Fruit fly (Drosophila melanogaster) whole organism, embryonic: ENCODE measurements around the gene EndoGI.

Source experiments
- CG10366 ChIP-seq: fragments of 200-800 bp; sonication (Bioruptor generic); IDR thresholded peaks from 2 replicates; pipeline ENCODE4 v1.3.6; 2022; ENCODE audit warnings: missing biosample characterization, missing genetic modification characterization
- CG11085 ChIP-seq: fragments of 200-800 bp; sonication (Bioruptor generic); IDR thresholded peaks from 2 replicates; pipeline ENCODE4 v1.3.6; 2022; ENCODE audit warnings: missing biosample characterization, missing genetic modification characterization
- CG12299 ChIP-seq: fragments of 200-800 bp; sonication (Bioruptor generic); optimal IDR thresholded peaks from 2 replicates; lab custom pipeline; 2018; ENCODE audit warnings: missing biosample characterization, mild to moderate bottlenecking, missing genetic modification characterization
- CG12769 ChIP-seq: fragments of 200-800 bp; sonication (Bioruptor generic); optimal IDR thresholded peaks from 2 replicates; lab custom pipeline; 2019; ENCODE audit warnings: missing biosample characterization, mild to moderate bottlenecking, missing genetic modification characterization, moderate library complexity
- CG13624 ChIP-seq: fragments of 200-800 bp; sonication (Bioruptor generic); optimal IDR thresholded peaks from 2 replicates; lab custom pipeline; 2016; ENCODE audit warnings: missing biosample characterization, missing genetic modification characterization
- CG14441 ChIP-seq: fragments of 200-800 bp; sonication (Bioruptor generic); IDR thresholded peaks from 2 replicates; pipeline ENCODE4 v1.3.6; 2022; ENCODE audit warnings: missing biosample characterization, missing genetic modification characterization
- CG1603 ChIP-seq: fragments of 200-800 bp; sonication (Bioruptor generic); optimal IDR thresholded peaks from 2 replicates; lab custom pipeline; 2019; ENCODE audit warnings: missing biosample characterization, mild to moderate bottlenecking, missing genetic modification characterization, moderate library complexity
- CG1647 ChIP-seq: fragments of 200-800 bp; sonication (Bioruptor generic); optimal IDR thresholded peaks from 3 replicates; lab custom pipeline; 2016; ENCODE audit warnings: missing biosample characterization, missing genetic modification characterization
- CG2120 ChIP-seq: fragments of 200-800 bp; sonication (Bioruptor generic); optimal IDR thresholded peaks from 3 replicates; lab custom pipeline; 2016; ENCODE audit warnings: missing biosample characterization, missing genetic modification characterization
- CG32767 ChIP-seq: fragments of 200-800 bp; sonication (Bioruptor generic); IDR thresholded peaks from 2 replicates; pipeline ENCODE4 v1.3.6; 2022; ENCODE audit warnings: missing biosample characterization, missing genetic modification characterization
- CG34422 ChIP-seq: fragments of 200-800 bp; sonication (Bioruptor generic); IDR thresholded peaks from 3 replicates; pipeline ENCODE4 v1.3.6; 2022; ENCODE audit warnings: missing biosample characterization, missing genetic modification characterization
- CG6254 ChIP-seq: fragments of 200-800 bp; sonication (Bioruptor generic); optimal IDR thresholded peaks from 3 replicates; lab custom pipeline; 2017; ENCODE audit warnings: mild to moderate bottlenecking, missing biosample characterization, missing genetic modification reagents, missing genetic modification characterization
- CG6272 ChIP-seq: fragments of 200-800 bp; sonication (Bioruptor generic); IDR thresholded peaks from 2 replicates; pipeline ENCODE4 v1.3.6; 2022; ENCODE audit warnings: missing biosample characterization, missing genetic modification characterization
- CG7928 ChIP-seq: fragments of 200-800 bp; sonication (Bioruptor generic); optimal IDR thresholded peaks from 2 replicates; lab custom pipeline; 2017; ENCODE audit warnings: missing biosample characterization, mild to moderate bottlenecking, missing genetic modification characterization
- CG9437 ChIP-seq: fragments of 200-800 bp; sonication (Bioruptor generic); optimal IDR thresholded peaks from 2 replicates; lab custom pipeline; 2018; ENCODE audit warnings: missing biosample characterization, mild to moderate bottlenecking, missing genetic modification characterization
- CG9797 ChIP-seq: fragments of 200-800 bp; sonication (Bioruptor generic); optimal IDR thresholded peaks from 3 replicates; lab custom pipeline; 2018; ENCODE audit warnings: missing biosample characterization, mild to moderate bottlenecking, missing genetic modification characterization
- Doc2 ChIP-seq: fragments of 200-800 bp; sonication (Bioruptor generic); IDR thresholded peaks from 2 replicates; pipeline ENCODE4 v1.3.6; 2022; ENCODE audit warnings: missing biosample characterization, missing genetic modification characterization
- Dref ChIP-seq: fragments of 200-800 bp; sonication (Bioruptor generic); IDR thresholded peaks from 2 replicates; pipeline ENCODE4 v1.3.6; 2022; ENCODE audit warnings: missing biosample characterization, missing genetic modification characterization
- E2f2 ChIP-seq: fragments of 200-800 bp; sonication (Bioruptor generic); IDR thresholded peaks from 2 replicates; pipeline ENCODE4 v1.3.6; 2022; ENCODE audit warnings: missing biosample characterization, missing genetic modification characterization
- Eip74EF ChIP-seq, 2 experiments: fragments of 200-800 bp in 1 of 2; fragments of >200 bp in 1 of 2; sonication (Bioruptor generic) in 1 of 2; optimal IDR thresholded peaks; 2 replicates each; lab custom pipeline; 2017 to 2019; ENCODE audit warnings: missing biosample characterization in 2 of 2, missing genetic modification characterization in 2 of 2, mild to moderate bottlenecking in 1 of 2, moderate library complexity in 1 of 2
- Ets65A ChIP-seq: fragments of 200-800 bp; sonication (Bioruptor generic); peaks from one replicate; lab custom pipeline; 2016; ENCODE audit warnings: missing biosample characterization, missing genetic modification characterization
- GATAe ChIP-seq: fragments of 200-800 bp; sonication (Bioruptor generic); conservative IDR thresholded peaks from 2 replicates; pipeline ENCODE4 v1.3.6; 2022; ENCODE audit warnings: missing biosample characterization, missing genetic modification characterization
- Hmx ChIP-seq: fragments of 200-800 bp; sonication (Bioruptor generic); optimal IDR thresholded peaks from 2 replicates; lab custom pipeline; 2016; ENCODE audit warnings: missing biosample characterization, missing genetic modification characterization
- Lim3 ChIP-seq: fragments of 200-800 bp; sonication (Bioruptor generic); IDR thresholded peaks from 2 replicates; pipeline ENCODE4 v1.3.6; 2022; ENCODE audit warnings: missing biosample characterization, missing genetic modification characterization
- NK7.1 ChIP-seq: fragments of 200-800 bp; sonication (Bioruptor generic); optimal IDR thresholded peaks from 3 replicates; lab custom pipeline; 2016; ENCODE audit warnings: missing biosample characterization, missing genetic modification characterization
- Neu2 ChIP-seq: fragments of 200-800 bp; sonication (Bioruptor generic); optimal IDR thresholded peaks from 3 replicates; lab custom pipeline; 2016; ENCODE audit warnings: missing biosample characterization, missing genetic modification characterization, borderline replicate concordance
- Ravus ChIP-seq: fragments of 200-800 bp; sonication (Bioruptor generic); IDR thresholded peaks from 2 replicates; pipeline ENCODE4 v1.3.6; 2022; ENCODE audit warnings: missing biosample characterization, missing genetic modification characterization
- Scr ChIP-seq: fragments of 200-800 bp; sonication (Bioruptor generic); IDR thresholded peaks from 2 replicates; pipeline ENCODE4 v1.3.6; 2022; ENCODE audit warnings: missing biosample characterization, missing genetic modification characterization; ENCODE audit not compliant: partially characterized antibody
- Taf1 ChIP-seq: fragments of 200-800 bp; sonication (Bioruptor generic); IDR thresholded peaks from 2 replicates; pipeline ENCODE4 v1.3.6; 2022; ENCODE audit warnings: missing biosample characterization, missing genetic modification characterization
- ap ChIP-seq: fragments of 200-800 bp; sonication (Bioruptor generic); IDR thresholded peaks from 2 replicates; pipeline ENCODE4 v1.3.6; 2022; ENCODE audit warnings: missing biosample characterization, missing genetic modification characterization
- bbx ChIP-seq: fragments of 200-800 bp; sonication (Bioruptor generic); IDR thresholded peaks from 2 replicates; pipeline ENCODE4 v1.3.6; 2022; ENCODE audit warnings: missing biosample characterization, missing genetic modification characterization; ENCODE audit not compliant: partially characterized antibody
- chinmo ChIP-seq: fragments of 200-800 bp; sonication (Bioruptor generic); IDR thresholded peaks from 4 replicates; pipeline ENCODE4 v1.3.6; 2022; ENCODE audit warnings: missing biosample characterization, missing genetic modification characterization; ENCODE audit not compliant: partially characterized antibody
- corto ChIP-seq: fragments of 200-800 bp; sonication (Bioruptor generic); optimal IDR thresholded peaks from 2 replicates; lab custom pipeline; 2016; ENCODE audit warnings: missing biosample characterization, mild to moderate bottlenecking, missing genetic modification characterization, moderate library complexity
- crp ChIP-seq, 2 experiments: fragments of 200-800 bp; sonication (Bioruptor generic); optimal IDR thresholded peaks; 2 replicates in 1 of 2; 3 replicates in 1 of 2; lab custom pipeline; 2017; ENCODE audit warnings: missing biosample characterization in 2 of 2, missing genetic modification characterization in 2 of 2, mild to moderate bottlenecking in 1 of 2, moderate library complexity in 1 of 2
- en ChIP-seq: fragments of 200-800 bp; sonication (Bioruptor generic); optimal IDR thresholded peaks from 2 replicates; lab custom pipeline; 2016; ENCODE audit warnings: missing biosample characterization, missing genetic modification characterization
- hth ChIP-seq: fragments of >200 bp; optimal IDR thresholded peaks from 2 replicates; lab custom pipeline; 2017; ENCODE audit warnings: inconsistent platforms
- insv ChIP-seq, 2 experiments: fragments of 200-800 bp; sonication (Bioruptor generic); optimal IDR thresholded peaks; 3 replicates each; lab custom pipeline; 2016 to 2018; ENCODE audit warnings: missing biosample characterization in 2 of 2, missing genetic modification characterization in 2 of 2
- lola ChIP-seq, 3 experiments: fragments of >200 bp in 2 of 3; fragments of 200-800 bp in 1 of 3; sonication (Bioruptor generic) in 1 of 3; optimal IDR thresholded peaks; 2 replicates each; lab custom pipeline; 2017 to 2019; ENCODE audit warnings: missing biosample characterization in 3 of 3, missing genetic modification characterization in 3 of 3, mild to moderate bottlenecking in 1 of 3, moderate library complexity in 1 of 3
- oc ChIP-seq: fragments of 200-800 bp; sonication (Bioruptor generic); optimal IDR thresholded peaks from 2 replicates; lab custom pipeline; 2018; ENCODE audit warnings: missing biosample characterization, mild to moderate bottlenecking, missing genetic modification characterization, moderate library complexity
- otp ChIP-seq: fragments of 200-800 bp; sonication (Bioruptor generic); IDR thresholded peaks from 3 replicates; pipeline ENCODE4, ENCODE4 v1.3.6; 2022; ENCODE audit warnings: missing biosample characterization, missing genetic modification characterization
- psq ChIP-seq: fragments of 200-800 bp; sonication (Bioruptor generic); optimal IDR thresholded peaks from 2 replicates; lab custom pipeline; 2017; ENCODE audit warnings: missing biosample characterization, missing genetic modification characterization
- sqz ChIP-seq: fragments of 200-800 bp; sonication (Bioruptor generic); optimal IDR thresholded peaks from 3 replicates; lab custom pipeline; 2018; ENCODE audit warnings: missing biosample characterization, mild to moderate bottlenecking, missing genetic modification characterization
- sr ChIP-seq: fragments of 200-800 bp; sonication (Bioruptor generic); IDR thresholded peaks from 3 replicates; pipeline ENCODE4 v1.3.6; 2022; ENCODE audit warnings: missing biosample characterization, missing genetic modification characterization
- tx ChIP-seq: fragments of 200-800 bp; sonication (Bioruptor generic); optimal IDR thresholded peaks from 2 replicates; lab custom pipeline; 2016; ENCODE audit warnings: missing biosample characterization, missing genetic modification characterization
- unc-4 ChIP-seq: fragments of 200-800 bp; sonication (Bioruptor generic); IDR thresholded peaks from 2 replicates; pipeline ENCODE4 v1.3.6; 2022; ENCODE audit warnings: missing biosample characterization, missing genetic modification characterization; ENCODE audit not compliant: partially characterized antibody
- usp ChIP-seq: fragments of >200 bp; optimal IDR thresholded peaks from 2 replicates; lab custom pipeline; 2017; ENCODE audit warnings: missing biosample characterization, missing genetic modification characterization
- vvl ChIP-seq: fragments of 200-800 bp; sonication (Bioruptor generic); IDR thresholded peaks from 2 replicates; pipeline ENCODE4 v1.3.6; 2022; ENCODE audit warnings: missing biosample characterization, missing genetic modification characterization
- wdn ChIP-seq: fragments of 200-800 bp; sonication (Bioruptor generic); IDR thresholded peaks from 2 replicates; pipeline ENCODE4 v1.3.6; 2022; ENCODE audit warnings: missing biosample characterization, missing genetic modification characterization
- zfh2 ChIP-seq: fragments of 200-800 bp; sonication (Bioruptor generic); optimal IDR thresholded peaks from 2 replicates; lab custom pipeline; 2016; ENCODE audit warnings: missing biosample characterization, missing genetic modification characterization

Gene EndoGI

dm6 chr2L:16299466-16300311 is 42.2 kb downstream of the EndoGI start, which contains the start of the genes heix and CG17328 (continued):
- TF ChIP-seq CG1647, result no peak
- TF ChIP-seq CG12769 (tag; lab: Kevin White, UChicago), result peak; percentile 96
- peak; percentile 70; the same call in 1 of the 2 replicates for TF ChIP-seq CG10366 (GFP tag; lab: Robert Waterston, UW)
- peak; percentile 30 for TF ChIP-seq NK7.1 (GFP tag; lab: Kevin White, UChicago)
- no peak for TF ChIP-seq sr
- peak; percentile 73 for TF ChIP-seq vvl (GFP tag; lab: Robert Waterston, UW)
- TF ChIP-seq Lim3 (GFP tag; lab: Robert Waterston, UW), result no peak
- peak; percentile 54 for TF ChIP-seq CG11085 (GFP tag; lab: Robert Waterston, UW)
- TF ChIP-seq E2f2 (GFP tag; lab: Robert Waterston, UW), result peak; percentile 48
- TF ChIP-seq zfh2 (GFP tag; lab: Kevin White, UChicago), result peak; percentile 69
- TF ChIP-seq Ravus, result peak; percentile 3; the same call in 1 of the 2 replicates
- peak; percentile 92 for TF ChIP-seq CG9437 (GFP tag; lab: Kevin White, UChicago)
- no peak for TF ChIP-seq Scr (GFP tag; lab: Robert Waterston, UW)
- TF ChIP-seq wdn (GFP tag; lab: Robert Waterston, UW), result 0 out of 2 replicates have a peak, but pooled peaks have one; percentile 73
- TF ChIP-seq GATAe, result no peak
- TF ChIP-seq CG34422 (GFP tag; lab: Robert Waterston, UW), result peak; percentile 60
- TF ChIP-seq Hmx (GFP tag; lab: Kevin White, UChicago), result peak; percentile 62
- TF ChIP-seq Dref, result no peak
- peak; percentile 54 for TF ChIP-seq CG12299
- no peak for TF ChIP-seq usp (GFP tag; lab: Kevin White, UChicago)
- TF ChIP-seq unc-4 (GFP tag; lab: Robert Waterston, UW), result no peak
- no peak for TF ChIP-seq hth (lab: Kevin White, UChicago)
- peak; percentile 69; the same call in 1 of the 2 replicates for TF ChIP-seq Taf1 (GFP tag; lab: Robert Waterston, UW)
- peak; percentile 63 for TF ChIP-seq CG1603
- TF ChIP-seq otp (GFP tag; lab: Robert Waterston, UW), result no peak; the same call in 1 of the 3 replicates
- no peak for TF ChIP-seq CG6254
- peak; percentile 79 for TF ChIP-seq CG14441 (GFP tag; lab: Robert Waterston, UW)
- TF ChIP-seq crp (GFP tag; optimal IDR thresholded peaks at IDR 0.05; lab: Kevin White, UChicago), result peak; percentile 37 to 94
- peak; percentile 27; the same call in 1 of the 2 replicates for TF ChIP-seq bbx
- no peak for TF ChIP-seq psq (GFP tag; lab: Kevin White, UChicago)
- no peak for TF ChIP-seq chinmo (GFP tag; lab: Robert Waterston, UW)
- peak; percentile 75 for TF ChIP-seq CG9797 (GFP tag; lab: Kevin White, UChicago)
- no peak for TF ChIP-seq Doc2 (GFP tag; lab: Robert Waterston, UW)
- TF ChIP-seq CG6272 (GFP tag; lab: Robert Waterston, UW), result no peak; the same call in none of the 2 replicates
- TF ChIP-seq en (GFP tag; lab: Kevin White, UChicago), result no peak
- peak; percentile 22 for TF ChIP-seq tx (GFP tag; lab: Kevin White, UChicago)
- no peak; the same call in 1 of the 2 replicates for TF ChIP-seq CG32767 (GFP tag; lab: Robert Waterston, UW)
- TF ChIP-seq corto (GFP tag; lab: Kevin White, UChicago), result peak; percentile 33
- no peak for TF ChIP-seq Neu2 (GFP tag; lab: Kevin White, UChicago)
- peak in 1 of 2 experiments; percentile 36 for TF ChIP-seq insv (GFP tag; optimal IDR thresholded peaks at IDR 0.05; lab: Kevin White, UChicago)
- TF ChIP-seq ap (GFP tag; lab: Robert Waterston, UW), result no peak
- TF ChIP-seq sqz, result no peak
- TF ChIP-seq lola (GFP tag; optimal IDR thresholded peaks at IDR 0.05; lab: Kevin White, UChicago), result peak in 1 of 3 experiments; percentile 70
- TF ChIP-seq CG7928 (GFP tag; lab: Kevin White, UChicago), result peak; percentile 96
- TF ChIP-seq CG13624, result peak; percentile 60
- no peak for TF ChIP-seq Eip74EF (GFP tag; optimal IDR thresholded peaks at IDR 0.05; lab: Kevin White, UChicago)
- no peak for TF ChIP-seq Ets65A (GFP tag; lab: Kevin White, UChicago)
- TF ChIP-seq CG2120 (GFP tag; lab: Kevin White, UChicago), result peak; percentile 87
- no peak for TF ChIP-seq oc (tag; lab: Kevin White, UChicago)
